Worm (Caenorhabditis elegans): ENCODE measurements around the gene scd-2.

DNA sequence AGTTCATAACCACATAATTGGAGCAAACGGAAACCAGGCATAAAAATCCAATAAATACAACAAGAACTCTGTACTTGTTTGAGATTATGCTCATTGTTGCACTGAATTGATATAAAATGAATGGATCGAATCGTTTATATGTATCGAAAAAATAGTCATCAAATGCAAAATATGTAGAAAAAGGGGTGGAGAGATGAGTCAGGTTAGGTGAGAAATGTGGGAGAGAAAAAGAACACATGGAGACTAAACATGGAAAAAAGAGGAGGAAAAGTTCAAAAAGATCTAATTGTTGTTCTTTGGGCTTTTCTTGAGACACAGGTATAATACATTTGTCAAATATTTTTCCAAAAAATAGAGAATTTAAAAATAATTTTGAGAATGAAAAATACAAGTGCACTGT, 55.4 kb downstream of the scd-2 start, which contains the start of gene K11G9.5:
- TF ChIP-seq dao-5 (tag; optimal IDR thresholded peaks at IDR 0.05) = no peak
- TF ChIP-seq him-1 (tag; optimal IDR thresholded peaks at IDR 0.05) = no peak

Measured in whole organism, L4/young adult.